Worm (Caenorhabditis elegans) whole organism, dauer: ENCODE measurements around the gene ZK470.2.

Experiments used
- unc-62 ChIP-seq: sonication (generic microtip); optimal IDR thresholded peaks from 2 replicates; lab custom pipeline; 2017; ENCODE audit warnings: missing biosample characterization, missing genetic modification reagents, missing genetic modification characterization

Gene ZK470.2

DNA sequence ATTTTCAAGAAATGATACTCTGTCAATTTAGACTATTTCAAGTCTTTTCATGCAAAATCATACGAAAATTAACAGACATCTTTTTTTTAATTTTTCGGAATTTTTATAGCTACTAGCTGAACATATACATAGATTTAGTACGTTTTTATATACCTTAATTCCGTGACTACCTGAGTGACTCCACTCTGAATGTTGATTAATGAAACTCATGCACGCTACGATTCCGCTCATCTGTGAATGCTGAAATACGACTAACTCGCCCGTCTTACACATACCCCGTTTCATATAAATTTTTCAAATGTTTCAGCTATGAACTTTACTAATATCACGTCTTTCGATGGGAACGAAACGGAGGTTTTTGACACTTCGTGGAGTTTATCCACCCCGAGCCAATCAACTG is 32.2 kb downstream of the ZK470.2 start, which contains the start of gene ZK470.14:
ZK470.14 (plus strand) TSS at position 301 of the 400 bp plus-strand sequence.
- no peak for TF ChIP-seq unc-62 (GFP tag; lab: Kevin White, UChicago)

DNA sequence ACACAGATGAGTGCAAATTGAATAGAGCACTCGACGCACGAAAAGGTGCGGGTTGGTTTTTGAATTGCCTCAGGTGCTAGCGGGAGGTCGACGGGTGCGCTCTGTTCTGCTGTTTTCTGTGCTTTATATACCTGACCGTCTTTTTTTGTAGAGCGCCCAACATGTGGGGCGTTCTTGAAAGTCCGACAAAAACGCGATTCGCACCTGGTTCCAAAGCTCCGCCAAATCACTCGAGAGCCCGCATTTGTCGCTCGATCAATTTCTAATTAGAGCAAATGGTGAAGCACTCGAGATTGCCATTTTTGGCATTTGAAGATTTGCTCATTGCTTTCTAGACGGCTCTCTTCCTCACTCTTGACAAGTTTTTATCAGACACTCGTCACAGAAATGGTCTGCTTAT is 42.4 kb downstream of the ZK470.2 start, which contains the start of gene ZK470.6:
ZK470.6 (minus strand) TSS at position 101 of the 400 bp plus-strand sequence.
- no peak for TF ChIP-seq unc-62 (GFP tag; lab: Kevin White, UChicago)

DNA sequence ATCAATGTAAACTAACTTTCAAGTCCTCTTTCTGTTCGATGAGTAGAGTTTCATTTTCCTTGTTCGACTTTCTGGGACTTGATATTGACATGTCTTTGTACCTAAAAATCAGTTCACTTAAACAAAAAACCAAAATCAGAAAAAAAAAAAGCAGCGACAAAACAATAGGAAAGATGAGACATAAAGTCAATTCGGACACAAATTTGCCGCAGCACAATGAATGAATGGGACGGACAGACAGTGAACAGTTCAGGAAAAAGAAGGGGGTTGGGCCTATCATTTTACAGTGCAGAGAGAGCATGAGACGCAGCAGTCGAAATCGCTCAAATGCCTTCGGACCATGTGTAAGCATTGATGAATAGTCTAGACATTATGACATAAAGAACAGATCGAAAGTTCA is 51.7 kb downstream of the ZK470.2 start, which contains the start of gene mrp-6:
mrp-6 (minus strand) TSS at position 101 of the 400 bp plus-strand sequence.
- no peak for TF ChIP-seq unc-62 (GFP tag; lab: Kevin White, UChicago)

DNA sequence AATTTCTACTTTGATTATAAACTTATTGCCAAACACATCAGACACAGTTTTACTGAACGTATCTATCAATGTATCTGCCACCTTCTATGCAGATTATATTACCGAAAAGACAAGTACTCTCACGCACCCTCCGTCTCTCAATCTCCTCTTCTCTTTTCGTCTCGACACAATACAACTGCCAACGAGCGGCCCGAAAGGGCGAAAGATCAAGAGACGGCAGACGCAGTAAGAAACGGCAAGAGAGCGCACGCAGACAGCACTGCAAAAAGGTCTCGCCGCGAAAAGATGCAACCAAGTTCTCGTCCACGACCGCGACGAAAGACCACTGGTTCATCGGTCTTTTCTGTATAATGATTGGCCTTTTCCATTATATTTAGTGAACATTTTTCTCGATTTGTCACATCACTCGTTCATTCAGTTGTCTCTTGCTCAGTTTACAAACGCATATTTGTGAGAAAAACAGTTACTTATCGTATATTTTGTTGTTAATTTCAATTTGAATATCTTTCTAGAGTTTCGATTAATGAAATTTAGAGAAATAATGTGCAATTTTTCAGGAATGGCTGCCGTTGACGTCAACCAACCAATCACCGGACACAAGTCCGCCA is 55.7 kb downstream of the ZK470.2 start, which contains the start of gene vha-12:
vha-12 (plus strand) TSS at position 558 of the 608 bp plus-strand sequence.
- no peak for TF ChIP-seq unc-62 (GFP tag; lab: Kevin White, UChicago)

DNA sequence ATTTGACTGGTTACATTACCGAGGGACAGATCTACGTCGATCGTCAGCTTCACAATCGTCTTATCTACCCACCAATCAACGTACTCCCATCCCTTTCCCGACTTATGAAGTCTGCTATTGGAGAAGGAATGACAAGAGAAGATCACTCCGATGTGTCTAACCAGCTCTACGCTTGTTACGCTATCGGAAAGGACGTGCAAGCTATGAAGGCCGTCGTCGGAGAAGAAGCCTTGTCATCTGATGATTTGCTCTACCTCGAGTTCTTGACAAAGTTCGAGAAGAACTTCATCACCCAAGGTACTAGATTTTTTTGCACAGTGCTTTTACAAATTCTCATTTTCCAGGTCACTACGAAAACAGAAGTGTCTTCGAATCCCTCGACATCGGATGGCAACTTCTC is 57.3 kb downstream of the ZK470.2 start:
- TF ChIP-seq unc-62 (GFP tag; lab: Kevin White, UChicago), result no peak

DNA sequence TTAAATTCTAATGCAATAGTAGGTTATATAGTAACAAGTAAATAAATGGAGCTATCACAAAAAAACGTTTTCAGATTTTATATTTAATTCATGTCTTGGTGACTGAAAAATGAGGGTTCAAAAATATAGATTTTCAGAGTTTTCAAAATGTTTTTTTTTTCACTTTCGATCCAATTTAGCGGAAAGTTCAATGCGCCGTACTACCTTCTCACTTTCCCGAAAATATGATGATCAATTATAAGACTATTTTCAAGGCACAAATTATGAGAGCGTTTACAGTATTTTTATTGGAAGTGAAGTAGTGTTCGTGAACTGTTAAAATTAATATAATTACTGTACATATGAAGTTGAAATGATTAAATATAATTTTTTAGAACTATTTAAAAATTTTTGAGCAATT is 58.1 kb downstream of the ZK470.2 start:
- no peak for TF ChIP-seq unc-62 (GFP tag; lab: Kevin White, UChicago)

DNA sequence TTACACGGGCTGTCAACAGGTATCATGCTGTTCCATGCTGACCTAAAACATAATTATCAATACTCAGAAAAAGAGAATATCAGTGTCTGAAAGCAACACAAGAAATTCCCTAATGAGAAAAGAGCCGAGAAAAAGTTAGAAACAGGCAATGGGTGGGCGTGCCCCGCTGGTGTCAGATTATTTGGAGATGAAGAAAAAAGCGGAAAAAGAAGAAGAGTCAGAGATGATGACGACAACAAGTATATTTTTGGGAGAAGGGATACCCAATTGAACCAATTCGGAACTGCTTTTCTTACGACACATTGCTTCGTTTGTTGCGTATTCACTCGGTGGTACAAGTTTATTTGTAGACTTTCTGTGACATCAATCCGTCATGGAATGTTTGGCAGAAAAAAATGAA is 61.5 kb downstream of the ZK470.2 start, which contains the start of gene F20B6.4:
F20B6.4 (minus strand) TSS at position 101 of the 400 bp plus-strand sequence.
- TF ChIP-seq unc-62 (GFP tag; lab: Kevin White, UChicago), result no peak
